Worm (Caenorhabditis elegans) whole organism, young adult: Measurements from ENCODE around the gene pmp-5.

Experiments used
- F10E7.11 ChIP-seq: sonication (generic microtip); optimal IDR thresholded peaks from 2 replicates; lab custom pipeline; 2017; ENCODE audit warnings: mild to moderate bottlenecking, missing genetic modification characterization, moderate library complexity, missing compliant biosample characterization
- F33H1.4 ChIP-seq: fragments of 200-800 bp; sonication (Bioruptor generic); IDR thresholded peaks from 2 replicates; pipeline ENCODE4 v1.3.6; 2022; ENCODE audit warnings: missing genetic modification reagents, missing genetic modification characterization, missing compliant biosample characterization
- F57A8.1 ChIP-seq: fragments of 200-800 bp; sonication (Bioruptor generic); optimal IDR thresholded peaks from 2 replicates; lab custom pipeline; 2018; ENCODE audit warnings: mild to moderate bottlenecking, missing genetic modification characterization, moderate library complexity, missing compliant biosample characterization
- Y53G8AR.9 ChIP-seq: fragments of 200-800 bp; sonication (Bioruptor generic); conservative IDR thresholded peaks from 2 replicates; pipeline ENCODE4 v1.3.6; 2022; ENCODE audit warnings: missing genetic modification reagents, missing genetic modification characterization, missing compliant biosample characterization
- Y56A3A.18 ChIP-seq: fragments of 200-800 bp; sonication (Bioruptor generic); IDR thresholded peaks from 2 replicates; pipeline ENCODE4 v1.3.6; 2022; ENCODE audit warnings: missing genetic modification reagents, missing genetic modification characterization, missing compliant biosample characterization
- ama-1 ChIP-seq, 3 experiments: fragments of 150-350 bp in 1 of 3; sonication (generic microtip) in 2 of 3; optimal IDR thresholded peaks; 2 replicates each; lab custom pipeline; 2014 to 2018; ENCODE audit warnings: missing biosample characterization in 2 of 3, missing genetic modification characterization in 2 of 3, missing genetic modification reagents in 2 of 3
- athp-1 ChIP-seq: sonication (generic microtip); optimal IDR thresholded peaks from 2 replicates; lab custom pipeline; 2017; ENCODE audit warnings: mild to moderate bottlenecking, missing genetic modification characterization, missing compliant biosample characterization
- attf-3 ChIP-seq: fragments of 200-800 bp; sonication (Bioruptor generic); conservative IDR thresholded peaks from 2 replicates; pipeline ENCODE4 v1.3.6; 2022; ENCODE audit warnings: missing genetic modification reagents, missing genetic modification characterization, missing compliant biosample characterization
- cebp-2 ChIP-seq: fragments of 200-800 bp; sonication (Bioruptor generic); IDR thresholded peaks from 2 replicates; pipeline ENCODE4 v1.3.6; 2022; ENCODE audit warnings: missing genetic modification characterization, missing compliant biosample characterization
- ceh-58 ChIP-seq: fragments of 200-800 bp; sonication (Bioruptor generic); IDR thresholded peaks from 2 replicates; pipeline ENCODE4 v1.3.6; 2022; ENCODE audit warnings: missing genetic modification characterization, missing compliant biosample characterization
- dpl-1 ChIP-seq: fragments of 150-350 bp; optimal IDR thresholded peaks from 2 replicates; lab custom pipeline; 2014; ENCODE audit warnings: missing biosample characterization, missing genetic modification reagents, missing genetic modification characterization
- efl-1 ChIP-seq: fragments of 150-350 bp; optimal IDR thresholded peaks from 2 replicates; lab custom pipeline; 2014; ENCODE audit warnings: missing biosample characterization, missing genetic modification reagents, missing genetic modification characterization
- him-1 ChIP-seq: sonication (generic microtip); optimal IDR thresholded peaks from 2 replicates; lab custom pipeline; 2016; ENCODE audit warnings: missing genotype, missing genetic modification reagents, missing genetic modification characterization, missing compliant biosample characterization
- hmg-1.2 ChIP-seq: fragments of 200-800 bp; sonication (Bioruptor generic); IDR thresholded peaks from 2 replicates; pipeline ENCODE4 v1.3.6; 2022; ENCODE audit warnings: missing genetic modification reagents, missing genetic modification characterization, missing compliant biosample characterization
- hmg-20 ChIP-seq: fragments of 200-800 bp; sonication (Bioruptor generic); IDR thresholded peaks from 2 replicates; pipeline ENCODE4 v1.3.6; 2022; ENCODE audit warnings: missing genetic modification reagents, missing genetic modification characterization, missing compliant biosample characterization
- lin-35 ChIP-seq, 3 experiments: fragments of 150-350 bp in 2 of 3; sonication (generic microtip) in 1 of 3; optimal IDR thresholded peaks; 2 replicates each; lab custom pipeline; 2014 to 2018; ENCODE audit warnings: missing biosample characterization in 3 of 3, missing genetic modification characterization in 3 of 3, missing genetic modification reagents in 3 of 3
- lsl-1 ChIP-seq: fragments of 200-800 bp; sonication (Bioruptor generic); optimal IDR thresholded peaks from 2 replicates; lab custom pipeline; 2018; ENCODE audit warnings: mild to moderate bottlenecking, missing genetic modification characterization, moderate library complexity, missing compliant biosample characterization
- madf-10 ChIP-seq: sonication (generic microtip); optimal IDR thresholded peaks from 2 replicates; lab custom pipeline; 2016; ENCODE audit warnings: mild to moderate bottlenecking, missing genetic modification characterization, missing compliant biosample characterization
- nfya-2 ChIP-seq: fragments of 200-800 bp; sonication (Bioruptor generic); IDR thresholded peaks from 2 replicates; pipeline ENCODE4 v1.3.6; 2022; ENCODE audit warnings: missing genetic modification reagents, missing genetic modification characterization, missing compliant biosample characterization
- nhr-179 ChIP-seq: sonication (generic microtip); optimal IDR thresholded peaks from 2 replicates; lab custom pipeline; 2016; ENCODE audit warnings: mild to moderate bottlenecking, missing genetic modification characterization, missing compliant biosample characterization
- nhr-80 ChIP-seq: sonication (generic microtip); optimal IDR thresholded peaks from 2 replicates; lab custom pipeline; 2016; ENCODE audit warnings: missing genetic modification characterization, missing compliant biosample characterization
- snpc-1.3 ChIP-seq: sonication (generic microtip); optimal IDR thresholded peaks from 2 replicates; lab custom pipeline; 2017; ENCODE audit warnings: missing genetic modification characterization, mild to moderate bottlenecking, missing compliant biosample characterization, antibody characterized with exemption, moderate library complexity, missing genotype, missing genetic modification reagents; ENCODE audit not compliant: insufficient read depth
- snpc-3.4 ChIP-seq: sonication (generic microtip); optimal IDR thresholded peaks from 2 replicates; lab custom pipeline; 2017; ENCODE audit warnings: missing genetic modification characterization, mild to moderate bottlenecking, missing compliant biosample characterization, antibody characterized with exemption, moderate library complexity, missing genotype, missing genetic modification reagents
- tbp1 ChIP-seq: fragments of 200-800 bp; sonication (Bioruptor generic); optimal IDR thresholded peaks from 2 replicates; lab custom pipeline; 2018; ENCODE audit warnings: mild to moderate bottlenecking, missing genetic modification characterization, missing compliant biosample characterization
- xnd-1 ChIP-seq: sonication (generic microtip); optimal IDR thresholded peaks from 2 replicates; lab custom pipeline; 2016; ENCODE audit warnings: missing genotype, missing genetic modification reagents, missing genetic modification characterization, missing compliant biosample characterization
- zfh-2 ChIP-seq: fragments of 200-800 bp; sonication (Bioruptor generic); conservative IDR thresholded peaks from 2 replicates; pipeline ENCODE4 v1.3.6; 2022; ENCODE audit warnings: missing genetic modification reagents, missing genetic modification characterization, missing compliant biosample characterization
- zim-3 ChIP-seq: sonication (generic microtip); optimal IDR thresholded peaks from 2 replicates; lab custom pipeline; 2017; ENCODE audit warnings: mild to moderate bottlenecking, missing genetic modification characterization, moderate library complexity, missing compliant biosample characterization
- ztf-25 ChIP-seq: fragments of 200-800 bp; sonication (Bioruptor generic); IDR thresholded peaks from 2 replicates; pipeline ENCODE4 v1.3.6; 2022; ENCODE audit warnings: missing genetic modification reagents, missing genetic modification characterization, missing compliant biosample characterization
- ztf-6 ChIP-seq: fragments of 200-800 bp; sonication (Bioruptor generic); IDR thresholded peaks from 2 replicates; pipeline ENCODE4 v1.3.6; 2022; ENCODE audit warnings: missing genetic modification reagents, missing genetic modification characterization, missing compliant biosample characterization

Gene pmp-5

DNA sequence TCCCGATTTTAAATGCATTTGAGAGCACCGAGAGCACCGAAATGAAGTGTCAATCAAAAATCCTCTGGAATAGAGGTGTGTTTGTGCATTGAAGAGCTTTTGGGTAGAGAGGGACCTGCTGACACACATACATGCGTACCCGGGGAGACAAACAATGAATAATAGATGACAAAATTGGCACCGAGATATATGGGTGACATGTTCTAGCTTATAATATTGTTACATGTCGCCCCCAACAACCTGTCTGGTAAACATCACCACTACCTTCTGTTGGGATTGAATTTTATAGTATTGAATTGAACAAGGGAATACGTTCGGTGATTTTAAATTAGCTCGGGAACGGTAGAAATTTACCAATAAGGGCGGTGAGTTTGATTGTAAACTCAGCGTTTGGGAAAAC, 18.1 kb upstream of the pmp-5 start:
- TF ChIP-seq zim-3 (no peak), F57A8.1 (GFP tag; lab: Kevin White, UChicago) (no peak), ztf-25 (GFP tag; lab: Robert Waterston, UW) (no peak), F10E7.11 (tag; lab: Kevin White, UChicago) (no peak), cebp-2 (GFP tag; lab: Robert Waterston, UW) (no peak), hmg-20 (GFP tag; lab: Robert Waterston, UW) (no peak), athp-1 (no peak)

DNA sequence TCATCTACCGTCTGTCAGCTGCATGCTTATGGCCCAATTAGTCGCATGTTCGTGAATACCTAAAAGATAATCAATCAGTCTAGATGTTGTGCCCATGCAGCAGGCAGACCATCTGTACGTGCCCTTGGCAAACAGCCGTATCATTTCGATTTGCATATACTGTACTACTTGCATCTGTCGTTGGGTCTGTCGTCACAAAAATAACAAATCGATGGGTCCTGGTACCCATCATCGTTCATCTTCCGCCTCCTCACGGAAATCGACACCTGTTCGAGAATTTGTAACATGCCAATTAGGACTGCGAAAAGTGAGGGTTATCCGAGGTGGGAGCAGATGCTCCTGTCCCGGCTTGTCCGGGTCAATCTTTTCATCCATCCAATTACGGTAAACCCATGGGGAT, 17.7 kb upstream of the pmp-5 start:
- TF ChIP-seq nhr-179 (tag; lab: Kevin White, UChicago), result no peak
- TF ChIP-seq F33H1.4 (GFP tag; lab: Robert Waterston, UW), result no peak
- no peak for TF ChIP-seq dpl-1 (GFP tag; lab: Kevin White, UChicago)
- TF ChIP-seq ama-1 (optimal IDR thresholded peaks at IDR 0.05; lab: Kevin White, UChicago), result no peak
- TF ChIP-seq ama-1 (GFP tag; optimal IDR thresholded peaks at IDR 0.05; lab: Kevin White, UChicago), result no peak
- TF ChIP-seq, all 124 proteins: peak for 0

DNA sequence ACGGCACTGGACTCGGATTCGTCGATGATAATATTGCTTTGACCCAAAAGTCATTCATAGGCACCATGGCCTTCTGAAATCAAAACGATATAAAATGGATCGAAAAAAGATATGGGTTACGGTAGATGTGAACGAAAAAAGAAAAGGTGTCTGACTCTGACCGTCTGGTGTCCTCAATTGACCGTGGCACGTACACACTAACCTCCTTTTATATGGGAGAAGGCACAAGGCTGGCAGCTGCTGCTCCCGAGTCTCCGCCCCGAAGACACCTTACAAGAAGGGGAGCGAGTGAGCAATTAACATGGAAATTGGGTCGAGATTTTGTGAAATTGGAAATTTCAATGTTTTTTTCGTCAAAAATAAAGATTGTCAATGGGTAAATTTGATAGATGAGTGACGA, 15.9 kb upstream of the pmp-5 start, which contains the start of gene egl-46:
Gene egl-46 (minus strand): TSS at position 73 of the 400 bp plus-strand sequence.
- no peak for TF ChIP-seq snpc-1.3
- 0 out of 2 replicates have a peak, but pooled peaks have one; percentile 19 for TF ChIP-seq zfh-2
- TF ChIP-seq him-1 (tag; lab: Kevin White, UChicago), result no peak
- TF ChIP-seq nfya-2, result no peak
- no peak for TF ChIP-seq ztf-6 (GFP tag; lab: Robert Waterston, UW)
- no peak for TF ChIP-seq Y53G8AR.9 (GFP tag; lab: Robert Waterston, UW)
- TF ChIP-seq Y56A3A.18 (GFP tag; lab: Robert Waterston, UW), result no peak
- TF ChIP-seq dpl-1 (GFP tag; lab: Kevin White, UChicago), result no peak
- TF ChIP-seq, all 124 proteins: peak for 1

DNA sequence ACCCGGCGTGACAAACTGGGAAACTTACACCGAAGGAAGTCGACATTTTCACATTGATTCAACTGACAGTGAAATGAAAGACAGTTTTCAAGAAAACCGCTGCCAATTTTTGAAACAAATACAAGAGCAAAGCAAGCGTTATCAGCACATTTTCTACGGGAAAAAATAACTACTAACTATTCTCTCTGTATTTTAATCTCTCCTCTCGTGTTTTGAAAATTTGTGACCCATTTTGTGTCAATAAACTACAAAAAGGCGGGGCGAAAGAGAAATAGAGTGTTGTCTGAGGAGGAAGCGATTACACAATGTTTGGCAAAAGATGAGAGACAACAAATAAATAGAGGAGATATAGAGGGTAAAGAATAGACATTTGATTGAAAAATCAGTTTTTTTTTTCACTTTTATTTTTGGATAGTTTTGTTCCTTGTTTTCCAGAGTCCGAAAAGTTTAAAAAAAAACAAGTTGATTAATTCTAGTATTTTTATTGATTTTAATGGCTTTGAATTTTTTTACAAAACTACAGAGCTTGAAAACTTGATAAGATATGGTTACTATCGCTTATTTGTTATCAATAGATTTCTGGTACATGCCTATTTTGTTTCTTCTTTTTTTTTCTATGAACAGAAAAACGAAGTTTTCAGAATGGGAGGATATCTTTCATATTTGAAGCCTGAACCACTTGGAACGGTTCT, 10.7 kb upstream of the pmp-5 start, which contains the start of gene cest-34:
Gene cest-34 (plus strand): TSS at position 642 of the 692 bp plus-strand sequence.
- TF ChIP-seq nhr-80 (tag; lab: Kevin White, UChicago), result peak; percentile 87
- TF ChIP-seq ceh-58 (GFP tag; lab: Robert Waterston, UW), result no peak
- TF ChIP-seq, all 124 proteins: peak for 1

DNA sequence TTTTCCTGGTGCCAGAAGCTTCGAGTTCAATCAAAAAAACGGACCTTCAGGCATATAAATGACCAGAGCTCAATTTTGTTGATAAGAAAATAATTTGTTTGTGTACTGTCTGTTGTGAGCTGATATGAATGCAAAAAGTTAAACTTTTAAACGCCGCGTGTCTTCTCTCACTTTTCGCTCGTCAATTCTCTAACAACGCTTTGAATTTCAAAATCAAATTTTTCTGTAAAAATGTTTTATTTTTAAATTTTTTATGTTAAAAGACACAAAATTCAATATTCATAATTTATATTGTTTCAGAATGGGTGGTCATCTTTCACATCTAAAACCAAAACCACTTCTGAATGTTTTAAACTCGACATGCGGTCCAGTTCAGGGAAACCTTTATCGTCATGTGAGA, 8.4 kb upstream of the pmp-5 start, which contains the start of gene cest-31:
Gene cest-31 (plus strand): TSS at position 301 of the 400 bp plus-strand sequence.
- TF ChIP-seq attf-3 (GFP tag; lab: Robert Waterston, UW) (no peak), hmg-20 (GFP tag; lab: Robert Waterston, UW) (no peak), lin-35 (GFP tag; optimal IDR thresholded peaks at IDR 0.05; lab: Kevin White, UChicago) (no peak), snpc-3.4 (no peak), xnd-1 (tag; lab: Kevin White, UChicago) (no peak), efl-1 (GFP tag; lab: Kevin White, UChicago) (no peak), hmg-1.2 (no peak), madf-10 (tag; lab: Kevin White, UChicago) (no peak), F57A8.1 (GFP tag; lab: Kevin White, UChicago) (no peak), tbp1 (no peak), lsl-1 (no peak), ztf-6 (GFP tag; lab: Robert Waterston, UW) (no peak)
- TF ChIP-seq, all 124 proteins: peak for 0
